Worm (Caenorhabditis elegans) whole organism, early embryonic: ENCODE results near the gene C16C8.4.

Experiments
- B0310.2 ChIP-seq: sonication (generic microtip); optimal IDR thresholded peaks from 2 replicates; lab custom pipeline; 2016; ENCODE audit warnings: mild to moderate bottlenecking, missing genetic modification characterization, missing compliant biosample characterization
- F13C5.2 ChIP-seq: sonication (generic microtip); optimal IDR thresholded peaks from 2 replicates; lab custom pipeline; 2017; ENCODE audit warnings: mild to moderate bottlenecking, missing genetic modification characterization, inconsistent platforms, missing compliant biosample characterization
- aly-1 ChIP-seq: sonication (generic microtip); optimal IDR thresholded peaks from 2 replicates; lab custom pipeline; 2016; ENCODE audit warnings: missing genetic modification characterization, missing compliant biosample characterization
- ama-1 ChIP-seq: fragments of 150-350 bp; optimal IDR thresholded peaks from 2 replicates; lab custom pipeline; 2014
- ceh-13 ChIP-seq: fragments of 200-800 bp; sonication (Bioruptor generic); optimal IDR thresholded peaks from 2 replicates; lab custom pipeline; 2018; ENCODE audit warnings: mild to moderate bottlenecking, missing genetic modification characterization, missing compliant biosample characterization
- ceh-36 ChIP-seq: sonication (generic microtip); optimal IDR thresholded peaks from 2 replicates; lab custom pipeline; 2016; ENCODE audit warnings: missing genetic modification characterization, inconsistent platforms, missing compliant biosample characterization
- ets-7 ChIP-seq: sonication (generic microtip); optimal IDR thresholded peaks from 2 replicates; lab custom pipeline; 2016; ENCODE audit warnings: missing genotype, missing genetic modification characterization, missing compliant biosample characterization
- flt-1 ChIP-seq: fragments of 200-800 bp; sonication (Bioruptor generic); IDR thresholded peaks from 2 replicates; pipeline ENCODE4 v1.3.6; 2022; ENCODE audit warnings: missing genetic modification characterization, missing compliant biosample characterization
- hmbx-1 ChIP-seq: sonication (generic microtip); optimal IDR thresholded peaks from 2 replicates; lab custom pipeline; 2016; ENCODE audit warnings: mild to moderate bottlenecking, missing genetic modification characterization, missing compliant biosample characterization
- hmg-4 ChIP-seq: fragments of 200-800 bp; sonication (Bioruptor generic); optimal IDR thresholded peaks from 2 replicates; lab custom pipeline; 2018; ENCODE audit warnings: mild to moderate bottlenecking, missing genetic modification characterization, missing compliant biosample characterization
- hnd-1 ChIP-seq: sonication (generic microtip); optimal IDR thresholded peaks from 2 replicates; lab custom pipeline; 2016; ENCODE audit warnings: missing genetic modification characterization, missing compliant biosample characterization
- pes-1 ChIP-seq: fragments of 200-800 bp; sonication (Bioruptor generic); IDR thresholded peaks from 2 replicates; pipeline ENCODE4 v1.3.6; 2022; ENCODE audit warnings: missing genetic modification reagents, missing genetic modification characterization, missing compliant biosample characterization
- scrt-1 ChIP-seq: fragments of 200-800 bp; sonication (Bioruptor generic); IDR thresholded peaks from 2 replicates; pipeline ENCODE4 v1.3.6; 2022; ENCODE audit warnings: missing genetic modification characterization, missing compliant biosample characterization
- sea-1 ChIP-seq: fragments of 200-800 bp; sonication (Bioruptor generic); conservative IDR thresholded peaks from 2 replicates; pipeline ENCODE4 v1.3.6; 2022; ENCODE audit warnings: missing genetic modification characterization, missing compliant biosample characterization
- tbx-11 ChIP-seq: fragments of 200-800 bp; sonication (Bioruptor generic); IDR thresholded peaks from 2 replicates; pipeline ENCODE4 v1.3.6; 2022; ENCODE audit warnings: missing genetic modification characterization, missing compliant biosample characterization
- tbx-37 ChIP-seq: fragments of 200-800 bp; sonication (Bioruptor generic); conservative IDR thresholded peaks from 2 replicates; pipeline ENCODE4 v1.3.6; 2022; ENCODE audit warnings: missing genetic modification reagents, missing genetic modification characterization, missing compliant biosample characterization
- tra-4 ChIP-seq: sonication (generic microtip); optimal IDR thresholded peaks from 2 replicates; lab custom pipeline; 2017; ENCODE audit warnings: missing genetic modification characterization, missing compliant biosample characterization

The C16C8.4 gene

DNA sequence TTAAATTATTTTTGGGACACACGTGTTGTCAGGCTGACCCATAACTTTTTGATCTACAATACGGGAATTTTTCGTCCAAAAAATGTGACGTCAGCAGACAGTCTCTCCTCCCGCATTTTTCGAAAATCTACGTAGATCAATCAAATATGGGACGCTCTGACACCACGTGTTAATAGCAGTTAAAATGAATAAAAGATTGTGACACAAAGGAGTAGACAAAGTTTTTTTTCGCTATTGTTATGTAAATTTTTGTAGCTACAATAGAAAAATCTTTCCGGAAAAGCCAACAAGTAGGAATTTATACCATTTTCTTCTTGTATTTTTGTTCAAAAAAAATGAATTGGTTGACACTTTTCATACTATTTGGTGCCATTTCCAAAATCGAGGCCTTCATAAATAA is 2.8 kb downstream of the C16C8.4 start, which contains the start of gene C16C8.27:
TSS of gene C16C8.27 (plus strand) at position 301 of the 400 bp plus-strand sequence.
- no peak for TF ChIP-seq F13C5.2 (tag; lab: Kevin White, UChicago)
- no peak for TF ChIP-seq tra-4
- TF ChIP-seq flt-1 (GFP tag; lab: Robert Waterston, UW): no peak
- TF ChIP-seq ceh-36 (tag; lab: Kevin White, UChicago): no peak
- no peak for TF ChIP-seq ets-7 (tag; lab: Kevin White, UChicago)
- TF ChIP-seq ceh-13 (GFP tag; lab: Kevin White, UChicago): no peak
- TF ChIP-seq hmg-4 (GFP tag; lab: Kevin White, UChicago): no peak
- TF ChIP-seq ama-1 (lab: Kevin White, UChicago): no peak
- no peak for TF ChIP-seq scrt-1 (GFP tag; lab: Robert Waterston, UW)
- TF ChIP-seq aly-1 (tag; lab: Kevin White, UChicago): no peak
- no peak for TF ChIP-seq hnd-1 (tag; lab: Kevin White, UChicago)
- TF ChIP-seq B0310.2: no peak
- no peak for TF ChIP-seq sea-1 (GFP tag; lab: Robert Waterston, UW)
- no peak for TF ChIP-seq tbx-37 (GFP tag; lab: Robert Waterston, UW)
- no peak for TF ChIP-seq tbx-11 (GFP tag; lab: Robert Waterston, UW)
- no peak for TF ChIP-seq pes-1 (GFP tag; lab: Robert Waterston, UW)
- TF ChIP-seq hmbx-1: no peak

DNA sequence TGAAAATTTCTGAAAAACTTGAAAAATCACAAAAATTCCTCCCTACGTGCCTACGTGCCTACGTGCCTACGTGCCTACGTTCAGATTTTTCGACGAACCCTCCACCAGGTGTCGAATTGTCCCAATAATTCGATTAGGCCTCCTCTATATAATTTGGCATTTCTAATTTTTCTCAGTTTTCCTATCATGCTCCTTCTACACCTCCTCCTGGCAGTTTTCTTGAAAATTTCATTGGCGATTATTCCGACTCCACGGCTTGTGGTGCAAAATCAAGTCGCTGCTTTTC is 3.6 kb downstream of the C16C8.4 start, which contains the start of gene C16C8.17:
TSS of gene C16C8.17 (plus strand) at position 187 of the 286 bp plus-strand sequence.
- TF ChIP-seq ama-1 (lab: Kevin White, UChicago) (no peak), scrt-1 (GFP tag; lab: Robert Waterston, UW) (no peak), ceh-13 (GFP tag; lab: Kevin White, UChicago) (no peak), tbx-11 (GFP tag; lab: Robert Waterston, UW) (no peak), B0310.2 (no peak), tra-4 (no peak), sea-1 (GFP tag; lab: Robert Waterston, UW) (no peak), flt-1 (GFP tag; lab: Robert Waterston, UW) (no peak), ceh-36 (tag; lab: Kevin White, UChicago) (no peak), aly-1 (tag; lab: Kevin White, UChicago) (no peak), tbx-37 (GFP tag; lab: Robert Waterston, UW) (no peak), F13C5.2 (tag; lab: Kevin White, UChicago) (no peak), pes-1 (GFP tag; lab: Robert Waterston, UW) (no peak), hmbx-1 (no peak), ets-7 (tag; lab: Kevin White, UChicago) (no peak), hnd-1 (tag; lab: Kevin White, UChicago) (no peak), hmg-4 (GFP tag; lab: Kevin White, UChicago) (no peak)

DNA sequence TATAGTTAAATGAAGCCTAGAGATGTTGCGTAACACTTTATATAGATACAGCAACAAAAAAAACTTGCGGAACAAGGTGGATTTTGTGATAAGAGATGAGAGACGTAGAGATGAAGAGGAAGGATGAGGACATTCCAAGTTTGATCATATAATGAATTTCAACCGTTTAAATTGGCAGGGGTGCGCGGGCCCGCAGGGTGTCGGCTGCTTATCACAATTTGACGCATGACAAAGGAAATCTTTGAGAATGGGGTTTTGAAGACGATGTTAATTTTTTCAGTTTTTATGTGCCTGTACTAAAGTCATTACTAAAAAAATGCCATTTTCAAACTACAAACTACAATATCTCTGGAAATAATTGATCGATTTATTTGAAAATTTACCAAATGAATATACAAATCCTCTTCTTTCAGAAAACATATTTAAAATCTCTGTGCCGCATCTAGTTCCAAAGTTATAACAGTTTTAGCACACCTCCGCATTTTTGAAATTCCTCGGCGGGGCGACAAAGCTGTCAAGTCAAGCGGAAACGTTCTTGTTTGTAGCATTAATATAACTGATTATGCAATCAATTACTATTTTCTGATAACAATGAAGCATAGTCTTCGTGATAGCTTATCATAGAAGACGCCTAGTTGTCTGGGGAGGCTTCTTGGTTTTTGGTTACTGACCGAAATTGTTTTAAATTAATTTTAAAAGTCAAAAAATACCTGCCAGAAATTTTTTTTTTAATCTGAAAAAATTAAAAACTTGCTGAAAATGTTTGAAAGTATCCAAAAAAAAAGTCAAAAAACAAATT is 4.1 kb downstream of the C16C8.4 start:
- TF ChIP-seq flt-1 (GFP tag; lab: Robert Waterston, UW): no peak
- no peak for TF ChIP-seq hnd-1 (tag; lab: Kevin White, UChicago)
- TF ChIP-seq aly-1 (tag; lab: Kevin White, UChicago): no peak
- no peak for TF ChIP-seq tra-4
- no peak for TF ChIP-seq sea-1 (GFP tag; lab: Robert Waterston, UW)
- TF ChIP-seq scrt-1 (GFP tag; lab: Robert Waterston, UW): no peak
- no peak for TF ChIP-seq ets-7 (tag; lab: Kevin White, UChicago)
- no peak for TF ChIP-seq pes-1 (GFP tag; lab: Robert Waterston, UW)
- no peak for TF ChIP-seq F13C5.2 (tag; lab: Kevin White, UChicago)
- TF ChIP-seq hmg-4 (GFP tag; lab: Kevin White, UChicago): no peak
- TF ChIP-seq tbx-37 (GFP tag; lab: Robert Waterston, UW): no peak

DNA sequence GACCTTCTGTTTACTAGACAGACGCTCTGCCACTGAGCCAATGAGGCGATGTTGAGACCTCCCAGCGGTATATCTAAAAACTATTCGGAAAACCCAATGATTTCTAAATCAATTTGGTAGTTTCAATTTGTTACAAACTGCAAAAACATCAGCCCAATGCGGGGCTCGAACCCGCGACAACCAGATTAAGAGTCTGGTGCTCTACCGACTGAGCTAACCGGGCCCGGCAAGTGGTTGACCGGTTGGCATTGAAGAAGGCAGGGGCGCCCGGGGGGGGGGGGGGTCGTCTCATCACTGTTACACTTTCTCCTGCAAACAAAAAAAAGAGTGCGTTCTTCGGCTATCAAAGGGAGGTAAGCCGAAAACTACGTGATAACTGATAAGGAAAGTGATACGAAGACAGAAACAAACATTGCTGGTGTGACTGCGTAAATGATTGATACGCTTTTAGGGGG is 4.9 kb downstream of the C16C8.4 start:
- TF ChIP-seq hmbx-1 (no peak), F13C5.2 (tag; lab: Kevin White, UChicago) (peak; percentile 13), hnd-1 (tag; lab: Kevin White, UChicago) (peak; percentile 62), sea-1 (GFP tag; lab: Robert Waterston, UW) (peak; percentile 52; the same call in 1 of the 2 replicates), tbx-37 (GFP tag; lab: Robert Waterston, UW) (peak; percentile 48), hmg-4 (GFP tag; lab: Kevin White, UChicago) (peak; percentile 71), tra-4 (no peak), ceh-36 (tag; lab: Kevin White, UChicago) (peak; percentile 76), scrt-1 (GFP tag; lab: Robert Waterston, UW) (peak; percentile 74), ama-1 (lab: Kevin White, UChicago) (no peak), flt-1 (GFP tag; lab: Robert Waterston, UW) (peak; percentile 73), ceh-13 (GFP tag; lab: Kevin White, UChicago) (peak; percentile 35), tbx-11 (GFP tag; lab: Robert Waterston, UW) (peak; percentile 67), pes-1 (GFP tag; lab: Robert Waterston, UW) (peak; percentile 84), ets-7 (tag; lab: Kevin White, UChicago) (peak; percentile 39), aly-1 (tag; lab: Kevin White, UChicago) (peak; percentile 67), B0310.2 (peak; percentile 70)

DNA sequence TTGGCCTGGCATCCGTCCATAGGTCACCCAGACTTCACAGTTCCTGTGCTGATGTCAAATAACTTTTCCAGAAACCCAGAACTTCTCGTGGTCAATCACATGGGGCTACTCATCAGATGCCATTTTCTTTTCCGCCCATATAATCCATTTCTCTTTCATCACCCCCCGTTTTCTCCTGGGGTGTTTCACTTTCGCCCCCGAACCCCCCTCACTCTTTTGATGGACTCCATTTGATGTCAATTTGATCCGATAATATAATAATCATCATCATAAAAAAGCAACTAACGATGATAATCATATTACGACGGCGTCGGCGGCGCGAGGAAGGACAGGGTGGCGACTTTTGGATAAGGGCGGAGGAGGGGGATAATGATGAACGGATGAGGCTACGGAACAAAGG is 5.9 kb downstream of the C16C8.4 start:
- no peak for TF ChIP-seq B0310.2
- TF ChIP-seq ceh-13 (GFP tag; lab: Kevin White, UChicago): no peak
- TF ChIP-seq ceh-36 (tag; lab: Kevin White, UChicago): no peak
- TF ChIP-seq flt-1 (GFP tag; lab: Robert Waterston, UW): no peak
- no peak for TF ChIP-seq tbx-37 (GFP tag; lab: Robert Waterston, UW)
- TF ChIP-seq hnd-1 (tag; lab: Kevin White, UChicago): no peak
- TF ChIP-seq ama-1 (lab: Kevin White, UChicago): no peak
- no peak for TF ChIP-seq pes-1 (GFP tag; lab: Robert Waterston, UW)
- TF ChIP-seq tra-4: no peak
- TF ChIP-seq sea-1 (GFP tag; lab: Robert Waterston, UW): no peak
- TF ChIP-seq aly-1 (tag; lab: Kevin White, UChicago): no peak
- TF ChIP-seq scrt-1 (GFP tag; lab: Robert Waterston, UW): no peak

DNA sequence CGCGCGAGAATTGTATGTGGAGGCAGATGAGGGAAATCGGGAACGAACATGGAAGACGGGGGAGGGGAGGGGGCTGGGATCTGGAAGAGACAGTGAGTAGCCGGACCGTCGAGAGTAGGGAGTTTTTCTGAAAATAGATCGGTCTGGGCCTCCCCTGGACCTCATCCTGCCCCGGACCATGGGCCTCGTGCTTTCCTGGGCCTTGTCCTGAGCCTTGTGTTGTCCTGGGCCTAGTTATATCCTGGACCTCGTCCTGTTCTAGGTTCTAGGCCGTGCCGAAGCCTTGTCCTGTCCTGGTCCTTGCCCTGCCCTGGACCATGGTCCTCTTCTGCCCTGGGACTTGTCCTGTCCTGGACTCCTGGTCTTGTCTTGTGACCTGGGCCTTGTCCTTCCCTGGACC is 6.8 kb downstream of the C16C8.4 start:
- TF ChIP-seq ets-7 (tag; lab: Kevin White, UChicago): no peak
- no peak for TF ChIP-seq B0310.2
- 0 out of 2 replicates have a peak, but pooled peaks have one; percentile 21 for TF ChIP-seq tbx-11 (GFP tag; lab: Robert Waterston, UW)
